Worm (Caenorhabditis elegans) whole organism, L3 larva: Measurements from ENCODE around the gene srx-24.

Experiments
- R02D3.7 ChIP-seq: fragments of 150-350 bp; optimal IDR thresholded peaks from 2 replicates; lab custom pipeline; 2014; ENCODE audit warnings: missing biosample characterization, missing genetic modification characterization
- ama-1 ChIP-seq: fragments of 150-350 bp; optimal IDR thresholded peaks from 2 replicates; lab custom pipeline; 2018
- ceh-16 ChIP-seq: sonication (generic microtip); optimal IDR thresholded peaks from 2 replicates; lab custom pipeline; 2017; ENCODE audit warnings: missing biosample characterization, missing genetic modification characterization
- ceh-82 ChIP-seq: fragments of 150-350 bp; optimal IDR thresholded peaks from 2 replicates; lab custom pipeline; 2014; ENCODE audit warnings: missing biosample characterization, missing genetic modification characterization
- daf-12 ChIP-seq: fragments of 150-350 bp; optimal IDR thresholded peaks from 2 replicates; lab custom pipeline; 2014; ENCODE audit warnings: missing biosample characterization, missing genetic modification reagents, missing genetic modification characterization
- egl-27 ChIP-seq: sonication (generic microtip); optimal IDR thresholded peaks from 4 replicates; lab custom pipeline; 2017; ENCODE audit warnings: missing biosample characterization, missing genetic modification reagents, missing genetic modification characterization
- egl-5 ChIP-seq: fragments of 150-350 bp; optimal IDR thresholded peaks from 2 replicates; lab custom pipeline; 2017; ENCODE audit warnings: missing biosample characterization, missing genetic modification reagents, missing genetic modification characterization, inconsistent platforms
- elt-1 ChIP-seq: fragments of 150-350 bp; optimal IDR thresholded peaks from 2 replicates; lab custom pipeline; 2014; ENCODE audit warnings: missing biosample characterization, missing genetic modification characterization
- elt-2 ChIP-seq: sonication (generic microtip); optimal IDR thresholded peaks from 2 replicates; lab custom pipeline; 2016; ENCODE audit warnings: missing genetic modification reagents, mild to moderate bottlenecking, missing genetic modification characterization, missing compliant biosample characterization
- elt-3 ChIP-seq, 3 experiments: fragments of 150-350 bp in 1 of 3; sonication (generic microtip) in 2 of 3; optimal IDR thresholded peaks; 2 replicates in 2 of 3; 4 replicates in 1 of 3; lab custom pipeline; 2014 to 2017; ENCODE audit warnings: missing biosample characterization in 3 of 3, missing genetic modification characterization in 3 of 3
- eor-1 ChIP-seq, 2 experiments: fragments of 150-350 bp; optimal IDR thresholded peaks; 2 replicates each; lab custom pipeline; 2014 to 2018; ENCODE audit warnings: missing biosample characterization in 2 of 2, missing genetic modification characterization in 2 of 2
- fkh-10 ChIP-seq: sonication (generic microtip); optimal IDR thresholded peaks from 2 replicates; lab custom pipeline; 2017; ENCODE audit warnings: missing biosample characterization, missing genetic modification reagents, missing genetic modification characterization
- fkh-2 ChIP-seq: fragments of 150-350 bp; optimal IDR thresholded peaks from 2 replicates; lab custom pipeline; 2014; ENCODE audit warnings: missing biosample characterization, missing genetic modification reagents, missing genetic modification characterization
- jun-1 ChIP-seq: fragments of 150-350 bp; optimal IDR thresholded peaks from 2 replicates; lab custom pipeline; 2014; ENCODE audit warnings: missing biosample characterization, missing genetic modification reagents, missing genetic modification characterization
- lin-15B ChIP-seq: fragments of 150-350 bp; optimal IDR thresholded peaks from 2 replicates; lab custom pipeline; 2014; ENCODE audit warnings: missing biosample characterization, missing genetic modification characterization
- lin-39 ChIP-seq: fragments of 150-350 bp; optimal IDR thresholded peaks from 2 replicates; lab custom pipeline; 2018; ENCODE audit warnings: missing biosample characterization, missing genetic modification reagents, missing genetic modification characterization
- lsy-12 ChIP-seq: sonication (generic microtip); optimal IDR thresholded peaks from 2 replicates; lab custom pipeline; 2016; ENCODE audit warnings: mild to moderate bottlenecking, missing genetic modification characterization, missing compliant biosample characterization
- mdl-1 ChIP-seq: fragments of 150-350 bp; optimal IDR thresholded peaks from 2 replicates; lab custom pipeline; 2014; ENCODE audit warnings: missing biosample characterization, missing genetic modification characterization
- nfya-1 ChIP-seq: sonication (generic microtip); optimal IDR thresholded peaks from 2 replicates; lab custom pipeline; 2017; ENCODE audit warnings: missing genetic modification characterization, mild to moderate bottlenecking, missing compliant biosample characterization, antibody characterized with exemption, moderate library complexity; ENCODE audit not compliant: insufficient read depth
- nhr-11 ChIP-seq: fragments of 150-350 bp; optimal IDR thresholded peaks from 2 replicates; lab custom pipeline; 2014; ENCODE audit warnings: missing biosample characterization, missing genetic modification characterization
- nhr-23 ChIP-seq: fragments of 150-350 bp; optimal IDR thresholded peaks from 2 replicates; lab custom pipeline; 2014; ENCODE audit warnings: missing biosample characterization, missing genetic modification reagents, missing genetic modification characterization
- nhr-237 ChIP-seq: fragments of 150-350 bp; optimal IDR thresholded peaks from 2 replicates; lab custom pipeline; 2014; ENCODE audit warnings: missing biosample characterization, missing genetic modification characterization
- nhr-25 ChIP-seq: sonication (generic microtip); optimal IDR thresholded peaks from 2 replicates; lab custom pipeline; 2017; ENCODE audit warnings: missing biosample characterization, missing genetic modification characterization
- nhr-28 ChIP-seq: fragments of 150-350 bp; optimal IDR thresholded peaks from 2 replicates; lab custom pipeline; 2014; ENCODE audit warnings: missing biosample characterization, missing genetic modification characterization
- nhr-43 ChIP-seq: sonication (generic microtip); optimal IDR thresholded peaks from 2 replicates; lab custom pipeline; 2016; ENCODE audit warnings: mild to moderate bottlenecking, missing genetic modification characterization, missing compliant biosample characterization; ENCODE audit not compliant: poor library complexity, severe bottlenecking
- nhr-67 ChIP-seq: fragments of 150-350 bp; optimal IDR thresholded peaks from 2 replicates; lab custom pipeline; 2014; ENCODE audit warnings: missing biosample characterization, missing genetic modification characterization
- nhr-76 ChIP-seq: fragments of 150-350 bp; sonication (generic microtip); optimal IDR thresholded peaks from 5 replicates; lab custom pipeline; 2014; ENCODE audit warnings: missing biosample characterization, missing genetic modification characterization
- nhr-77 ChIP-seq: fragments of 150-350 bp; optimal IDR thresholded peaks from 2 replicates; lab custom pipeline; 2014; ENCODE audit warnings: missing biosample characterization, missing genetic modification characterization
- pha-4 ChIP-seq: fragments of 150-350 bp; optimal IDR thresholded peaks from 2 replicates; lab custom pipeline; 2014; ENCODE audit warnings: missing biosample characterization, missing genetic modification reagents, missing genetic modification characterization
- skn-1 ChIP-seq: fragments of 150-350 bp; optimal IDR thresholded peaks from 2 replicates; lab custom pipeline; 2014; ENCODE audit warnings: missing biosample characterization, missing genetic modification characterization
- snpc-4 ChIP-seq: fragments of 150-350 bp; optimal IDR thresholded peaks from 2 replicates; lab custom pipeline; 2014; ENCODE audit warnings: missing biosample characterization, missing genetic modification characterization
- tbx-2 ChIP-seq: sonication (generic microtip); optimal IDR thresholded peaks from 2 replicates; lab custom pipeline; 2016; ENCODE audit warnings: mild to moderate bottlenecking, missing genetic modification characterization, missing compliant biosample characterization
- unc-39 ChIP-seq: sonication (generic microtip); optimal IDR thresholded peaks from 4 replicates; lab custom pipeline; 2017; ENCODE audit warnings: missing biosample characterization, missing genetic modification characterization
- unc-62 ChIP-seq: fragments of 150-350 bp; sonication (generic microtip); optimal IDR thresholded peaks from 4 replicates; lab custom pipeline; 2014; ENCODE audit warnings: missing biosample characterization, missing genetic modification reagents, missing genetic modification characterization
- zag-1 ChIP-seq: fragments of 150-350 bp; optimal IDR thresholded peaks from 2 replicates; lab custom pipeline; 2014; ENCODE audit warnings: missing biosample characterization, missing genetic modification characterization
- ztf-11 ChIP-seq: fragments of 150-350 bp; optimal IDR thresholded peaks from 2 replicates; lab custom pipeline; 2014; ENCODE audit warnings: missing biosample characterization, missing genetic modification characterization
- ztf-4 ChIP-seq: fragments of 150-350 bp; optimal IDR thresholded peaks from 2 replicates; lab custom pipeline; 2014; ENCODE audit warnings: missing biosample characterization, missing genetic modification characterization

srx-24 gene

DNA sequence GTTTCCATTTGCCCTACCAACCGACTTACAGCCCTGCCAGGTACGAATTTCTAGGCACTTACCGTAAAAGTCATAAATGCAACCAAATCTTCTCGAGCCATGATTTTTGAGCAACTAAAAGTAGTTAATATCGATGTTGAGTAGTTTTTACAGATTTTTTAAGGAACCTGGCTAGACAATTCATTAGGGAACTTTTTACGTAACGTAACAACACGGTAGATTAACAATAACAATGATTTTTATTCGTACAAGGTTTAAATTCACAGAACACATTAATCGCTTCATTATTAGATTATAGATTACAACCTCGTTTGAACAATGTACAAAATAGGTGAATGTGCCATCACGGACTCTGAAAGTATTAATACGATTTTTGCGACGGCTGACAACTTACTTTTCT lies 3.1 kb upstream of the srx-24 start, which contains the start of gene srx-26:
srx-26 (minus strand) TSS at position 101 of the 400 bp plus-strand sequence.
- TF ChIP-seq fkh-10 (GFP tag; lab: Kevin White, UChicago) (no peak), tbx-2 (tag; lab: Kevin White, UChicago) (no peak), lsy-12 (no peak), elt-2 (tag; lab: Kevin White, UChicago) (no peak), zag-1 (tag; lab: Kevin White, UChicago) (no peak), mdl-1 (tag; lab: Kevin White, UChicago) (no peak), nfya-1 (tag; lab: Kevin White, UChicago) (no peak), ztf-11 (tag; lab: Kevin White, UChicago) (no peak), fkh-2 (no peak), nhr-11 (tag; lab: Kevin White, UChicago) (no peak), elt-1 (tag; lab: Kevin White, UChicago) (no peak), unc-62 (GFP tag; lab: Kevin White, UChicago) (no peak), daf-12 (tag; lab: Kevin White, UChicago) (no peak), nhr-43 (tag; lab: Kevin White, UChicago) (no peak), pha-4 (tag; lab: Kevin White, UChicago) (no peak), snpc-4 (tag; lab: Kevin White, UChicago) (no peak), ama-1 (lab: Kevin White, UChicago) (no peak)

DNA sequence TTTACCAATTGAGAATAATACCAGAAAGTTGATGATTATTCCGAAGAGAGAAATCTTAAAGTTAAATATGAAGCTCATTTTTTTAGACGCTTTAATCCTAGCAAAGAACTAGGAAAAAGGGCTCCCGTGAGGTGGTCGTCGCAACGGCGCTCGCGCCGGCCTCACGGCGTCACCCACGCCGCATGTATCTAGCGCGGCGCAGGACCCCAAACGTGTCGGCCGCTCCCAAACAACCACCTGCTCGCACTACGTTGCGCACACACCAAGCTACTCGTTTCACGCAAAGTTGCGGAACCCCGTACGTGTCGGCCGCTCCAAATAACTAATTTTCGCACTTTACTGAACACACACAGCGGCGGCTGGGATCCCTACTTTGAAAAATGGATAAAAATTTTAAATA lies 3.5 kb downstream of the srx-24 start:
- TF ChIP-seq ceh-16 (tag; lab: Kevin White, UChicago) (no peak), lin-39 (tag; lab: Kevin White, UChicago) (no peak), ceh-82 (tag; lab: Kevin White, UChicago) (no peak), skn-1 (tag; lab: Kevin White, UChicago) (no peak), nhr-76 (tag; lab: Kevin White, UChicago) (no peak), nhr-25 (tag; lab: Kevin White, UChicago) (no peak), pha-4 (tag; lab: Kevin White, UChicago) (no peak), nhr-28 (no peak), nhr-67 (tag; lab: Kevin White, UChicago) (no peak), jun-1 (no peak), egl-27 (tag; lab: Kevin White, UChicago) (no peak), snpc-4 (tag; lab: Kevin White, UChicago) (no peak), ztf-4 (tag; lab: Kevin White, UChicago) (no peak), nhr-237 (no peak)

- TF ChIP-seq eor-1 (tag; optimal IDR thresholded peaks at IDR 0.05; lab: Kevin White, UChicago) (no peak), egl-5 (no peak), nhr-237 (no peak), jun-1 (no peak), lin-15B (tag; lab: Kevin White, UChicago) (no peak), lsy-12 (no peak), nhr-77 (no peak)
These were observed 7.6 kb downstream of the srx-24 start, which contains the start of gene srg-62 for ce11 chrV:2742298-2742697. srg-62 (minus strand) TSS chrV:2742398.

ce11 chrV:2740228-2740627 lies 9.7 kb downstream of the srx-24 start, which contains the start of gene srg-61:
srg-61 (minus strand) TSS chrV:2740328.
- no peak for TF ChIP-seq nhr-76 (tag; lab: Kevin White, UChicago)
- no peak for TF ChIP-seq nhr-28
- TF ChIP-seq unc-39 (tag; lab: Kevin White, UChicago) = no peak
- no peak for TF ChIP-seq eor-1 (tag; optimal IDR thresholded peaks at IDR 0.05; lab: Kevin White, UChicago)
- TF ChIP-seq nhr-77 = no peak
- TF ChIP-seq nhr-23 (tag; lab: Kevin White, UChicago) = no peak
- no peak for TF ChIP-seq R02D3.7
- TF ChIP-seq zag-1 (tag; lab: Kevin White, UChicago) = no peak
- TF ChIP-seq fkh-2 = no peak
- TF ChIP-seq elt-3 (tag; optimal IDR thresholded peaks at IDR 0.05; lab: Kevin White, UChicago) = no peak
- no peak for TF ChIP-seq fkh-10 (GFP tag; lab: Kevin White, UChicago)
- TF ChIP-seq daf-12 (tag; lab: Kevin White, UChicago) = no peak
- TF ChIP-seq nhr-11 (tag; lab: Kevin White, UChicago) = no peak
- TF ChIP-seq ceh-82 (tag; lab: Kevin White, UChicago) = no peak
